Fruit fly (Drosophila melanogaster) whole organism, embryonic: Measurements from ENCODE around the gene mnd.
A peak's percentile ranks its signal among the peaks of the same experiment; 100 is the strongest.

Source experiments
- Antp ChIP-seq: fragments of 200-800 bp; sonication (Bioruptor generic); optimal IDR thresholded peaks from 3 replicates; lab custom pipeline; 2016; ENCODE audit warnings: missing biosample characterization, missing genetic modification characterization
- Atf-2 ChIP-seq: fragments of 200-800 bp; sonication (Bioruptor generic); optimal IDR thresholded peaks from 2 replicates; lab custom pipeline; 2016; ENCODE audit warnings: missing biosample characterization, missing genetic modification characterization
- Blimp-1 ChIP-seq: fragments of 200-800 bp; sonication (Bioruptor generic); optimal IDR thresholded peaks from 3 replicates; lab custom pipeline; 2018; ENCODE audit warnings: missing biosample characterization, missing genetic modification characterization, mild to moderate bottlenecking, moderate library complexity, missing genetic modification reagents
- CG10321 ChIP-seq: fragments of 200-800 bp; sonication (Bioruptor generic); IDR thresholded peaks from 2 replicates; pipeline ENCODE4 v1.3.6; 2022; ENCODE audit warnings: missing biosample characterization, missing genetic modification characterization
- CG10366 ChIP-seq: fragments of 200-800 bp; sonication (Bioruptor generic); IDR thresholded peaks from 2 replicates; pipeline ENCODE4 v1.3.6; 2022; ENCODE audit warnings: missing biosample characterization, missing genetic modification characterization
- CG1233 ChIP-seq: fragments of 200-800 bp; sonication (Bioruptor generic); optimal IDR thresholded peaks from 4 replicates; lab custom pipeline; 2018; ENCODE audit warnings: missing biosample characterization, mild to moderate bottlenecking, missing genetic modification characterization
- CG15011 ChIP-seq: fragments of 200-800 bp; sonication (Bioruptor generic); optimal IDR thresholded peaks from 3 replicates; lab custom pipeline; 2018; ENCODE audit warnings: missing biosample characterization, mild to moderate bottlenecking, missing genetic modification characterization
- CG15479 ChIP-seq: fragments of 200-800 bp; sonication (Bioruptor generic); optimal IDR thresholded peaks from 3 replicates; lab custom pipeline; 2019; ENCODE audit warnings: missing biosample characterization, mild to moderate bottlenecking, missing genetic modification characterization, moderate library complexity
- CG17186 ChIP-seq: fragments of 200-800 bp; sonication (Bioruptor generic); optimal IDR thresholded peaks from 3 replicates; lab custom pipeline; 2017; ENCODE audit warnings: missing biosample characterization, missing genetic modification reagents, missing genetic modification characterization
- CG17385 ChIP-seq: fragments of 200-800 bp; sonication (Bioruptor generic); optimal IDR thresholded peaks from 3 replicates; lab custom pipeline; 2018; ENCODE audit warnings: missing biosample characterization, mild to moderate bottlenecking, missing genetic modification characterization
- CG3281 ChIP-seq: fragments of 200-800 bp; sonication (Bioruptor generic); optimal IDR thresholded peaks from 3 replicates; lab custom pipeline; 2017; ENCODE audit warnings: missing biosample characterization, mild to moderate bottlenecking, missing genetic modification characterization
- CG4854 ChIP-seq: fragments of 200-800 bp; sonication (Bioruptor generic); optimal IDR thresholded peaks from 2 replicates; lab custom pipeline; 2016; ENCODE audit warnings: missing biosample characterization, missing genetic modification characterization, inconsistent platforms
- CG7556 ChIP-seq: fragments of 200-800 bp; sonication (Bioruptor generic); optimal IDR thresholded peaks from 2 replicates; lab custom pipeline; 2017; ENCODE audit warnings: missing biosample characterization, mild to moderate bottlenecking, missing genetic modification characterization
- CG8388 ChIP-seq: fragments of 200-800 bp; sonication (Bioruptor generic); optimal IDR thresholded peaks from 2 replicates; lab custom pipeline; 2019; ENCODE audit warnings: missing biosample characterization, mild to moderate bottlenecking, missing genetic modification characterization, moderate library complexity
- CG9609 ChIP-seq: fragments of 200-800 bp; sonication (Bioruptor generic); optimal IDR thresholded peaks from 3 replicates; lab custom pipeline; 2016; ENCODE audit warnings: missing biosample characterization, missing genetic modification characterization
- CG9932 ChIP-seq: fragments of 200-800 bp; sonication (Bioruptor generic); IDR thresholded peaks from 2 replicates; pipeline ENCODE4 v1.3.6; 2022; ENCODE audit warnings: missing biosample characterization, missing genetic modification characterization
- Deaf1 ChIP-seq: fragments of 200-800 bp; optimal IDR thresholded peaks from 3 replicates; lab custom pipeline; 2019; ENCODE audit warnings: missing biosample characterization, mild to moderate bottlenecking, missing genetic modification characterization, moderate library complexity
- Dip2 ChIP-seq: fragments of 200-800 bp; sonication (Bioruptor generic); IDR thresholded peaks from 2 replicates; pipeline ENCODE4 v1.3.6; 2022; ENCODE audit warnings: missing biosample characterization, missing genetic modification characterization
- Drgx ChIP-seq: fragments of 200-800 bp; sonication (Bioruptor generic); IDR thresholded peaks from 2 replicates; pipeline ENCODE4 v1.3.6; 2022; ENCODE audit warnings: missing biosample characterization, missing genetic modification characterization
- Fer2 ChIP-seq: fragments of 200-800 bp; sonication (Bioruptor generic); optimal IDR thresholded peaks from 2 replicates; lab custom pipeline; 2018; ENCODE audit warnings: missing biosample characterization, mild to moderate bottlenecking, missing genetic modification characterization, moderate library complexity
- Jarid2 ChIP-seq: fragments of 200-800 bp; sonication (Bioruptor generic); optimal IDR thresholded peaks from 3 replicates; lab custom pipeline; 2017; ENCODE audit warnings: mild to moderate bottlenecking, missing biosample characterization, missing genetic modification reagents, missing genetic modification characterization
- Lim3 ChIP-seq: fragments of 200-800 bp; sonication (Bioruptor generic); IDR thresholded peaks from 2 replicates; pipeline ENCODE4 v1.3.6; 2022; ENCODE audit warnings: missing biosample characterization, missing genetic modification characterization
- Mes4 ChIP-seq: fragments of 200-800 bp; sonication (Bioruptor generic); optimal IDR thresholded peaks from 2 replicates; lab custom pipeline; 2016; ENCODE audit warnings: missing biosample characterization, missing genetic modification characterization
- NK7.1 ChIP-seq: fragments of 200-800 bp; sonication (Bioruptor generic); optimal IDR thresholded peaks from 3 replicates; lab custom pipeline; 2016; ENCODE audit warnings: missing biosample characterization, missing genetic modification characterization
- Tbp ChIP-seq: fragments of >200 bp; optimal IDR thresholded peaks from 2 replicates; lab custom pipeline; 2018; ENCODE audit warnings: missing biosample characterization, missing genetic modification characterization
- Trl ChIP-seq, 3 experiments: fragments of >200 bp in 2 of 3; fragments of 200-800 bp in 1 of 3; sonication (Bioruptor generic) in 1 of 3; optimal IDR thresholded peaks; 2 replicates in 1 of 3; 3 replicates in 2 of 3; lab custom pipeline; 2016 to 2017; ENCODE audit warnings: missing biosample characterization in 1 of 3, missing genetic modification characterization in 1 of 3
- ap ChIP-seq: fragments of 200-800 bp; sonication (Bioruptor generic); IDR thresholded peaks from 2 replicates; pipeline ENCODE4 v1.3.6; 2022; ENCODE audit warnings: missing biosample characterization, missing genetic modification characterization
- ci ChIP-seq: fragments of 200-800 bp; sonication (Bioruptor generic); IDR thresholded peaks from 3 replicates; pipeline ENCODE4 v1.3.6; 2022; ENCODE audit warnings: missing biosample characterization, missing genetic modification characterization
- dysf ChIP-seq: fragments of 200-800 bp; sonication (Bioruptor generic); IDR thresholded peaks from 3 replicates; pipeline ENCODE4 v1.3.6; 2022; ENCODE audit warnings: missing biosample characterization, missing genetic modification characterization
- ftz-f1 ChIP-seq: fragments of 200-800 bp; sonication (Bioruptor generic); optimal IDR thresholded peaks from 2 replicates; lab custom pipeline; 2016; ENCODE audit warnings: missing biosample characterization, missing genetic modification characterization
- gro ChIP-seq: fragments of 200-800 bp; sonication (Bioruptor generic); optimal IDR thresholded peaks from 2 replicates; lab custom pipeline; 2016; ENCODE audit warnings: missing biosample characterization, missing genetic modification characterization
- jumu ChIP-seq: fragments of 200-800 bp; sonication (Bioruptor generic); optimal IDR thresholded peaks from 3 replicates; lab custom pipeline; 2016; ENCODE audit warnings: missing biosample characterization, missing genetic modification characterization
- lilli ChIP-seq: fragments of 200-800 bp; sonication (Bioruptor generic); optimal IDR thresholded peaks from 3 replicates; lab custom pipeline; 2016; ENCODE audit warnings: missing biosample characterization, missing genetic modification characterization
- lmd ChIP-seq: fragments of 200-800 bp; sonication (Bioruptor generic); IDR thresholded peaks from 2 replicates; pipeline ENCODE4 v1.3.6; 2022; ENCODE audit warnings: missing biosample characterization, missing genetic modification characterization
- pzg ChIP-seq: fragments of 200-800 bp; sonication (Bioruptor generic); optimal IDR thresholded peaks from 3 replicates; lab custom pipeline; 2018; ENCODE audit warnings: missing biosample characterization, mild to moderate bottlenecking, missing genetic modification characterization, moderate library complexity
- sd ChIP-seq: fragments of 200-800 bp; sonication (Bioruptor generic); optimal IDR thresholded peaks from 3 replicates; lab custom pipeline; 2018; ENCODE audit warnings: missing biosample characterization, mild to moderate bottlenecking, missing genetic modification characterization, moderate library complexity
- slbo ChIP-seq: fragments of 200-800 bp; sonication (Bioruptor generic); IDR thresholded peaks from 2 replicates; pipeline ENCODE4 v1.3.6; 2022; ENCODE audit warnings: missing biosample characterization, missing genetic modification characterization
- sug ChIP-seq: fragments of 200-800 bp; optimal IDR thresholded peaks from 2 replicates; lab custom pipeline; 2019; ENCODE audit warnings: missing biosample characterization, mild to moderate bottlenecking, missing genetic modification characterization, moderate library complexity
- tll ChIP-seq, 2 experiments: fragments of 200-800 bp in 1 of 2; fragments of >200 bp in 1 of 2; sonication (Bioruptor generic) in 1 of 2; optimal IDR thresholded peaks; 2 replicates each; lab custom pipeline; 2017 to 2019; ENCODE audit warnings: missing biosample characterization in 2 of 2, missing genetic modification characterization in 2 of 2, mild to moderate bottlenecking in 1 of 2, moderate library complexity in 1 of 2
- twi ChIP-seq: fragments of 200-800 bp; optimal IDR thresholded peaks from 2 replicates; lab custom pipeline; 2019; ENCODE audit warnings: missing biosample characterization, mild to moderate bottlenecking, missing genetic modification characterization, moderate library complexity
- vnd ChIP-seq: fragments of 200-800 bp; sonication (Bioruptor generic); IDR thresholded peaks from 3 replicates; pipeline ENCODE4 v1.3.6; 2022; ENCODE audit warnings: missing biosample characterization, missing genetic modification characterization; ENCODE audit not compliant: partially characterized antibody
- wdn ChIP-seq: fragments of 200-800 bp; sonication (Bioruptor generic); IDR thresholded peaks from 2 replicates; pipeline ENCODE4 v1.3.6; 2022; ENCODE audit warnings: missing biosample characterization, missing genetic modification characterization
- wek ChIP-seq: fragments of 200-800 bp; sonication (Bioruptor generic); optimal IDR thresholded peaks from 3 replicates; lab custom pipeline; 2018; ENCODE audit warnings: missing biosample characterization, mild to moderate bottlenecking, missing genetic modification characterization, moderate library complexity
- zen ChIP-seq: fragments of 200-800 bp; sonication (Bioruptor generic); optimal IDR thresholded peaks from 3 replicates; lab custom pipeline; 2018; ENCODE audit warnings: missing biosample characterization, mild to moderate bottlenecking, missing genetic modification characterization, moderate library complexity
- zfh1 ChIP-seq: fragments of 200-800 bp; sonication (Bioruptor generic); IDR thresholded peaks from 3 replicates; pipeline ENCODE4 v1.3.6; 2022; ENCODE audit warnings: missing biosample characterization, missing genetic modification characterization

mnd gene

DNA sequence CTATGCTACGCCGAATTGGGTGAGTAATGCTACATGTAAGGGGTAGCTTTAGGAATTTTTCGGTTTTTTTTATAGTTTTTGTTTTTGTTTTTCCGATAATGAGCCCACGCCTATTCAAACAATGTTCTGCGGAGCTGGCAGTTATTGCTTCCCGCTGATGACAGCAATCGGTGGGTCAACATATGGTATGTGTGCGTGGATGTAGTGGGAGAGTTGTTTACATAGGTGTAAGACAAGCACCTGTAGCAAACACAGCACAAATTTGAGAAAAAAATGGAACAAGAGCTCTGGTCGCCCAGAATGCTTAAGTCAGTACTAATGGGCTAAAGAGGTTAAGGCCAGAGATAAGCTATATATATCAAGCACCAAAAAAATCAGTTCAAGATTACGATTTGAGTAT lies 3.3 kb downstream of the mnd start (continued):
- TF ChIP-seq gro (GFP tag; lab: Kevin White, UChicago) = no peak
- TF ChIP-seq twi (tag; lab: Kevin White, UChicago) = peak; percentile 81
- TF ChIP-seq CG3281 (GFP tag; lab: Kevin White, UChicago) = no peak
- TF ChIP-seq CG17385 (GFP tag; lab: Kevin White, UChicago) = no peak
- TF ChIP-seq CG10366 (GFP tag; lab: Robert Waterston, UW) = no peak
- TF ChIP-seq Trl (optimal IDR thresholded peaks at IDR 0.05; lab: Kevin White, UChicago) = no peak
- TF ChIP-seq Trl (GFP tag; optimal IDR thresholded peaks at IDR 0.05; lab: Kevin White, UChicago) = no peak
- TF ChIP-seq CG8388 (GFP tag; lab: Kevin White, UChicago) = no peak
- no peak for TF ChIP-seq CG10321 (GFP tag; lab: Robert Waterston, UW)
- no peak for TF ChIP-seq Antp (GFP tag; lab: Kevin White, UChicago)
- TF ChIP-seq Fer2 (tag; lab: Kevin White, UChicago) = no peak
- peak; percentile 3 for TF ChIP-seq Jarid2 (GFP tag; lab: Kevin White, UChicago)
- TF ChIP-seq ftz-f1 (GFP tag; lab: Kevin White, UChicago) = no peak
- peak; percentile 59; the same call in 1 of the 3 replicates for TF ChIP-seq zfh1 (GFP tag; lab: Robert Waterston, UW)
- no peak for TF ChIP-seq ap (GFP tag; lab: Robert Waterston, UW)
- no peak for TF ChIP-seq Tbp
- TF ChIP-seq wek (GFP tag; lab: Kevin White, UChicago) = no peak
- TF ChIP-seq Mes4 (GFP tag; lab: Kevin White, UChicago) = no peak
- no peak for TF ChIP-seq Atf-2 (GFP tag; lab: Kevin White, UChicago)
- TF ChIP-seq Dip2 = no peak
- peak; percentile 2 for TF ChIP-seq CG1233 (GFP tag; lab: Kevin White, UChicago)
- no peak for TF ChIP-seq Drgx (GFP tag; lab: Robert Waterston, UW)
- TF ChIP-seq sd (tag; lab: Kevin White, UChicago) = peak; percentile 25
- TF ChIP-seq CG9932 = peak; percentile 18; the same call in 1 of the 2 replicates
- no peak for TF ChIP-seq CG7556 (GFP tag; lab: Kevin White, UChicago)
- no peak for TF ChIP-seq pzg (GFP tag; lab: Kevin White, UChicago)

DNA sequence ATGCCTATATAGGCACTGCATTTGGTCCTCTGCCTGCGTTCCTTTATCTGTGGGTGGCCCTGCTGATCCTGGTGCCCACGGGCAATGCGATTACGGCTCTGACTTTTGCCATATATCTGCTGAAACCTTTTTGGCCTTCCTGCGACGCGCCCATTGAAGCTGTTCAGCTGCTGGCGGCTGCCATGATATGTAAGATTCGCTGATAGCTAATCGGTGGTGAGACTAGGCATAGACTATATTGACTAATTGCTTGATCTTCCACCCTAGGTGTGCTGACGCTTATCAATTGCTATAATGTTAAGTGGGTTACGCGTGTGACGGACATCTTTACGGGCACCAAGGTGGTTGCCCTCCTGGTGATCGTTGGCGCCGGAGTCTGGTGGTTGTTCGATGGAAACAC lies 5.0 kb downstream of the mnd start:
- TF ChIP-seq sug (tag; lab: Kevin White, UChicago) (peak; percentile 23), jumu (no peak), dysf (GFP tag; lab: Robert Waterston, UW) (no peak), zen (tag; lab: Kevin White, UChicago) (peak; percentile 91), Deaf1 (tag; lab: Kevin White, UChicago) (no peak), lmd (no peak), slbo (no peak), CG9609 (GFP tag; lab: Kevin White, UChicago) (no peak), Blimp-1 (GFP tag; lab: Kevin White, UChicago) (no peak), tll (GFP tag; optimal IDR thresholded peaks at IDR 0.05; lab: Kevin White, UChicago) (peak in 1 of 2 experiments; percentile 2), vnd (GFP tag; lab: Robert Waterston, UW) (no peak), CG4854 (GFP tag; lab: Kevin White, UChicago) (no peak), CG15011 (GFP tag; lab: Kevin White, UChicago) (no peak), Lim3 (GFP tag; lab: Robert Waterston, UW) (no peak), wdn (GFP tag; lab: Robert Waterston, UW) (no peak), lilli (GFP tag; lab: Kevin White, UChicago) (no peak), CG15479 (GFP tag; lab: Kevin White, UChicago) (peak; percentile 74), CG17186 (GFP tag; lab: Kevin White, UChicago) (no peak), ci (no peak), NK7.1 (GFP tag; lab: Kevin White, UChicago) (no peak)
- TF ChIP-seq, all 482 proteins: peak for 4
